Worm (Caenorhabditis elegans): ENCODE data around the gene hlh-1.

hlh-1 gene

ce11 chrII:4537141-4537540 is 18.8 kb downstream of the hlh-1 start, which contains the start of gene sra-33:
sra-33 (minus strand) TSS chrII:4537241.
- TF ChIP-seq ets-7 (tag; optimal IDR thresholded peaks at IDR 0.05) (no peak), hmg-4 (GFP tag; optimal IDR thresholded peaks at IDR 0.05) (no peak), sea-1 (GFP tag; conservative IDR thresholded peaks at IDR 0.05) (no peak), hmbx-1 (tag; optimal IDR thresholded peaks at IDR 0.05) (no peak), tra-4 (tag; optimal IDR thresholded peaks at IDR 0.05) (no peak), ceh-36 (tag; optimal IDR thresholded peaks at IDR 0.05) (no peak), ceh-13 (GFP tag; optimal IDR thresholded peaks at IDR 0.05) (no peak), tbx-37 (GFP tag; conservative IDR thresholded peaks at IDR 0.05) (no peak)

ce11 chrII:4540631-4541030 is 22.3 kb downstream of the hlh-1 start, which contains the start of gene sra-36:
sra-36 (minus strand) TSS chrII:4540731.
- no peak for TF ChIP-seq aly-1 (tag; optimal IDR thresholded peaks at IDR 0.05)
- no peak for TF ChIP-seq flt-1 (GFP tag; IDR thresholded peaks at IDR 0.05)
- no peak for TF ChIP-seq ceh-36 (tag; optimal IDR thresholded peaks at IDR 0.05)
- TF ChIP-seq sea-1 (GFP tag; conservative IDR thresholded peaks at IDR 0.05), result no peak
- no peak for TF ChIP-seq hmbx-1 (tag; optimal IDR thresholded peaks at IDR 0.05)
- no peak for TF ChIP-seq tra-4 (tag; optimal IDR thresholded peaks at IDR 0.05)
- no peak for TF ChIP-seq ceh-13 (GFP tag; optimal IDR thresholded peaks at IDR 0.05)
- no peak for TF ChIP-seq hmg-4 (GFP tag; optimal IDR thresholded peaks at IDR 0.05)
- TF ChIP-seq hnd-1 (tag; optimal IDR thresholded peaks at IDR 0.05), result no peak

- TF ChIP-seq tbx-37 (GFP tag; conservative IDR thresholded peaks at IDR 0.05) (no peak), hmg-4 (GFP tag; optimal IDR thresholded peaks at IDR 0.05) (no peak), pes-1 (GFP tag; IDR thresholded peaks at IDR 0.05) (no peak)
These were observed 25.2 kb downstream of the hlh-1 start, which contains the start of gene sra-34 for ce11 chrII:4543568-4543967. sra-34 (minus strand) TSS chrII:4543668.

ce11 chrII:4548408-4548807 is 30.0 kb downstream of the hlh-1 start:
- TF ChIP-seq scrt-1 (GFP tag; IDR thresholded peaks at IDR 0.05) (no peak), tra-4 (tag; optimal IDR thresholded peaks at IDR 0.05) (no peak), hmg-4 (GFP tag; optimal IDR thresholded peaks at IDR 0.05) (no peak), aly-1 (tag; optimal IDR thresholded peaks at IDR 0.05) (no peak)

ce11 chrII:4549983-4550572 is 31.7 kb downstream of the hlh-1 start:
- no peak for TF ChIP-seq B0310.2 (tag; optimal IDR thresholded peaks at IDR 0.05)
- TF ChIP-seq hnd-1 (tag; optimal IDR thresholded peaks at IDR 0.05), result no peak
- TF ChIP-seq tbx-11 (GFP tag; IDR thresholded peaks at IDR 0.05), result no peak
- no peak for TF ChIP-seq tbx-37 (GFP tag; conservative IDR thresholded peaks at IDR 0.05)
- no peak for TF ChIP-seq pes-1 (GFP tag; IDR thresholded peaks at IDR 0.05)
- TF ChIP-seq ama-1 (optimal IDR thresholded peaks at IDR 0.05), result no peak
- TF ChIP-seq F13C5.2 (tag; optimal IDR thresholded peaks at IDR 0.05), result no peak
- no peak for TF ChIP-seq ets-7 (tag; optimal IDR thresholded peaks at IDR 0.05)
- no peak for TF ChIP-seq scrt-1 (GFP tag; IDR thresholded peaks at IDR 0.05)
- TF ChIP-seq ceh-13 (GFP tag; optimal IDR thresholded peaks at IDR 0.05), result no peak
- TF ChIP-seq ceh-36 (tag; optimal IDR thresholded peaks at IDR 0.05), result no peak
- no peak for TF ChIP-seq sea-1 (GFP tag; conservative IDR thresholded peaks at IDR 0.05)
- no peak for TF ChIP-seq aly-1 (tag; optimal IDR thresholded peaks at IDR 0.05)
- TF ChIP-seq hmbx-1 (tag; optimal IDR thresholded peaks at IDR 0.05), result no peak
- TF ChIP-seq tra-4 (tag; optimal IDR thresholded peaks at IDR 0.05), result no peak
- no peak for TF ChIP-seq hmg-4 (GFP tag; optimal IDR thresholded peaks at IDR 0.05)
- TF ChIP-seq flt-1 (GFP tag; IDR thresholded peaks at IDR 0.05), result no peak

ce11 chrII:4550783-4551182 is 32.4 kb downstream of the hlh-1 start, which contains the start of gene K07E1.1:
K07E1.1 (plus strand) TSS chrII:4551083.
- no peak for TF ChIP-seq ceh-36 (tag; optimal IDR thresholded peaks at IDR 0.05)
- TF ChIP-seq hmbx-1 (tag; optimal IDR thresholded peaks at IDR 0.05), result no peak
- no peak for TF ChIP-seq scrt-1 (GFP tag; IDR thresholded peaks at IDR 0.05)
- no peak for TF ChIP-seq tbx-37 (GFP tag; conservative IDR thresholded peaks at IDR 0.05)
- no peak for TF ChIP-seq hmg-4 (GFP tag; optimal IDR thresholded peaks at IDR 0.05)
- TF ChIP-seq tbx-11 (GFP tag; IDR thresholded peaks at IDR 0.05), result no peak
- no peak for TF ChIP-seq F13C5.2 (tag; optimal IDR thresholded peaks at IDR 0.05)
- TF ChIP-seq B0310.2 (tag; optimal IDR thresholded peaks at IDR 0.05), result no peak
- TF ChIP-seq tra-4 (tag; optimal IDR thresholded peaks at IDR 0.05), result no peak

ce11 chrII:4552088-4552487 is 33.7 kb downstream of the hlh-1 start:
- TF ChIP-seq tbx-11 (GFP tag; IDR thresholded peaks at IDR 0.05) (no peak), tbx-37 (GFP tag; conservative IDR thresholded peaks at IDR 0.05) (no peak), tra-4 (tag; optimal IDR thresholded peaks at IDR 0.05) (no peak), hmg-4 (GFP tag; optimal IDR thresholded peaks at IDR 0.05) (no peak), sea-1 (GFP tag; conservative IDR thresholded peaks at IDR 0.05) (no peak), flt-1 (GFP tag; IDR thresholded peaks at IDR 0.05) (no peak), F13C5.2 (tag; optimal IDR thresholded peaks at IDR 0.05) (no peak), ceh-13 (GFP tag; optimal IDR thresholded peaks at IDR 0.05) (no peak), ceh-36 (tag; optimal IDR thresholded peaks at IDR 0.05) (no peak), pes-1 (GFP tag; IDR thresholded peaks at IDR 0.05) (no peak), ets-7 (tag; optimal IDR thresholded peaks at IDR 0.05) (no peak), ama-1 (optimal IDR thresholded peaks at IDR 0.05) (no peak), hnd-1 (tag; optimal IDR thresholded peaks at IDR 0.05) (no peak), aly-1 (tag; optimal IDR thresholded peaks at IDR 0.05) (no peak)

- TF ChIP-seq F13C5.2 (tag; optimal IDR thresholded peaks at IDR 0.05) (no peak), hmg-4 (GFP tag; optimal IDR thresholded peaks at IDR 0.05) (no peak), tbx-11 (GFP tag; IDR thresholded peaks at IDR 0.05) (no peak), ets-7 (tag; optimal IDR thresholded peaks at IDR 0.05) (no peak), ama-1 (optimal IDR thresholded peaks at IDR 0.05) (no peak)
These were observed 39.1 kb downstream of the hlh-1 start, which contains the start of gene M03A1.3 for ce11 chrII:4557487-4557886. M03A1.3 (plus strand) TSS chrII:4557787.
